Fruit fly (Drosophila melanogaster): ENCODE measurements around the gene Obp19a.

Gene Obp19a

dm6 chrX:20415444-20415843, at the start of gene Obp19a:
Gene Obp19a (plus strand): TSS chrX:20415744.
- no peak for TF ChIP-seq noc (tag; optimal IDR thresholded peaks at IDR 0.05)

- no peak for TF ChIP-seq noc (tag; optimal IDR thresholded peaks at IDR 0.05)
Measured at dm6 chrX:20376422-20376821, 39.1 kb upstream of the Obp19a start, which contains the start of gene CG12679. Gene CG12679 (minus strand): TSS chrX:20376522.

- no peak for TF ChIP-seq noc (tag; optimal IDR thresholded peaks at IDR 0.05)
Measured at dm6 chrX:20385865-20386264, 29.7 kb upstream of the Obp19a start.

dm6 chrX:20389633-20390032, 25.9 kb upstream of the Obp19a start:
- no peak for TF ChIP-seq noc (tag; optimal IDR thresholded peaks at IDR 0.05)

dm6 chrX:20390706-20391105, 24.8 kb upstream of the Obp19a start, which contains the start of gene jb:
Gene jb (minus strand): TSS chrX:20390806.
- TF ChIP-seq noc (tag; optimal IDR thresholded peaks at IDR 0.05) = no peak

- TF ChIP-seq noc (tag; optimal IDR thresholded peaks at IDR 0.05) = no peak
Measured at dm6 chrX:20391230-20391629, 24.3 kb upstream of the Obp19a start.

- TF ChIP-seq noc (tag; optimal IDR thresholded peaks at IDR 0.05) = no peak
Measured at dm6 chrX:20393580-20393979, 22.0 kb upstream of the Obp19a start, which contains the start of gene Syx16. Gene Syx16 (minus strand): TSS chrX:20393751.

- TF ChIP-seq noc (tag; optimal IDR thresholded peaks at IDR 0.05) = no peak
Measured at dm6 chrX:20394066-20394913, 21.3 kb upstream of the Obp19a start, which contains the start of gene HERC2. Gene HERC2 (plus strand): TSS chrX:20394395.

dm6 chrX:20411635-20412034, 3.9 kb upstream of the Obp19a start:
- TF ChIP-seq noc (tag; optimal IDR thresholded peaks at IDR 0.05) = no peak

- TF ChIP-seq noc (tag; optimal IDR thresholded peaks at IDR 0.05) = no peak
Measured at dm6 chrX:20413481-20413880, 2.1 kb upstream of the Obp19a start, which contains the start of gene CG15459. Gene CG15459 (minus strand): TSS chrX:20413581.

- TF ChIP-seq noc (tag; optimal IDR thresholded peaks at IDR 0.05) = no peak
Measured at dm6 chrX:20414099-20414498, 1.4 kb upstream of the Obp19a start, which contains the start of gene CG15458. Gene CG15458 (minus strand): TSS chrX:20414199.

dm6 chrX:20416433-20416832, 889 bp downstream of the Obp19a start, which contains the start of gene Obp19b:
Gene Obp19b (plus strand): TSS chrX:20416733.
- no peak for TF ChIP-seq noc (tag; optimal IDR thresholded peaks at IDR 0.05)

dm6 chrX:20418864-20419263, 3.3 kb downstream of the Obp19a start, which contains the start of gene Obp19c:
Gene Obp19c (minus strand): TSS chrX:20418964.
- TF ChIP-seq noc (tag; optimal IDR thresholded peaks at IDR 0.05) = no peak

- TF ChIP-seq noc (tag; optimal IDR thresholded peaks at IDR 0.05) = no peak
Measured at dm6 chrX:20419313-20419712, 3.8 kb downstream of the Obp19a start, which contains the start of gene Obp19d. Gene Obp19d (plus strand): TSS chrX:20419613.

- no peak for TF ChIP-seq noc (tag; optimal IDR thresholded peaks at IDR 0.05)
Measured at dm6 chrX:20423158-20423557, 7.6 kb downstream of the Obp19a start.

- no peak for TF ChIP-seq noc (tag; optimal IDR thresholded peaks at IDR 0.05)
Measured at dm6 chrX:20423747-20424165, 8.2 kb downstream of the Obp19a start, which contains the start of the genes Pp4-19C and cactin. Gene Pp4-19C (minus strand): TSS chrX:20424002. Gene cactin (plus strand): TSS chrX:20424069.

- TF ChIP-seq noc (tag; optimal IDR thresholded peaks at IDR 0.05) = no peak
Measured at dm6 chrX:20426818-20427217, 11.3 kb downstream of the Obp19a start, which contains the start of gene CG15456. Gene CG15456 (minus strand): TSS chrX:20427042.
